Worm (Caenorhabditis elegans) whole organism, L4 larva: ENCODE data around the gene mel-11.

Experiments
- ceh-28 ChIP-seq: fragments of 150-350 bp; optimal IDR thresholded peaks from 2 replicates; lab custom pipeline; 2014; ENCODE audit warnings: missing biosample characterization, missing genetic modification reagents, missing genetic modification characterization
- ces-1 ChIP-seq: fragments of 150-350 bp; sonication (generic microtip); optimal IDR thresholded peaks from 4 replicates; lab custom pipeline; 2014; ENCODE audit warnings: missing biosample characterization, missing genetic modification reagents, missing genetic modification characterization
- fkh-10 ChIP-seq: fragments of 150-350 bp; optimal IDR thresholded peaks from 2 replicates; lab custom pipeline; 2014; ENCODE audit warnings: missing biosample characterization, missing genetic modification reagents, missing genetic modification characterization
- fos-1 ChIP-seq: fragments of 150-350 bp; optimal IDR thresholded peaks from 2 replicates; lab custom pipeline; 2014; ENCODE audit warnings: missing biosample characterization, missing genetic modification characterization
- lin-15B ChIP-seq: fragments of 150-350 bp; sonication (generic microtip); optimal IDR thresholded peaks from 3 replicates; lab custom pipeline; 2014; ENCODE audit warnings: missing biosample characterization, missing genetic modification characterization
- lin-39 ChIP-seq: fragments of 150-350 bp; optimal IDR thresholded peaks from 2 replicates; lab custom pipeline; 2014; ENCODE audit warnings: missing biosample characterization, missing genetic modification reagents, missing genetic modification characterization
- nhr-6 ChIP-seq: fragments of 150-350 bp; optimal IDR thresholded peaks from 2 replicates; lab custom pipeline; 2014; ENCODE audit warnings: missing biosample characterization, missing genetic modification characterization
- set-16 ChIP-seq: fragments of 200-800 bp; sonication (Bioruptor generic); IDR thresholded peaks from 2 replicates; pipeline ENCODE4 v1.3.6; 2022; ENCODE audit warnings: missing genetic modification reagents, missing genetic modification characterization, missing compliant biosample characterization
- snpc-4 ChIP-seq: fragments of 150-350 bp; optimal IDR thresholded peaks from 2 replicates; lab custom pipeline; 2014; ENCODE audit warnings: missing biosample characterization, missing genetic modification characterization
- unc-62 ChIP-seq, 3 experiments: fragments of 150-350 bp in 1 of 3; sonication (generic microtip); optimal IDR thresholded peaks in 2 of 3; peaks in 1 of 3; 1 replicate in 1 of 3; 2 replicates in 2 of 3; lab custom pipeline; 2014 to 2017; ENCODE audit warnings: missing biosample characterization in 3 of 3, missing genetic modification characterization in 3 of 3, missing genetic modification reagents in 3 of 3, missing genotype in 1 of 3
- ztf-11 ChIP-seq: fragments of 150-350 bp; optimal IDR thresholded peaks from 2 replicates; lab custom pipeline; 2014; ENCODE audit warnings: missing biosample characterization, missing genetic modification characterization

DNA sequence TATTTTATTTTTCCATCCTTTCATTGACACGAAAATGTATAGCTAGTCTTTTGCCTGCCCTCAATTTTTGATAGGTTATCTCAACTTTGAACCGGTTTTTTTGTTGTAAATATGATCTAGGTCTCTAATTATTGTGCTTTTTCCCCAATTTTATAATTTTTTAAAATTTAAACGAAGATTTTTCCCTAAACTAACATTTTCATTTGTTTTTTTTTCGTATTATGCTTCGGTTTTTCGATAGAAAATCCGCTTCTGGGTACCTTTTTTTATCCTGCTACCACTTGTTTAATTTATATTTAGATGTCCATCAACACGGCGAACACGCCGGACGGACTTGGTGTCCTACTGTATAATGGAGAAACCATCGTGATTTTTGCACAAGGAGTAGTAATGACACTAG lies 28.9 kb upstream of the mel-11 start, which contains the start of gene wbp-2:
- TF ChIP-seq unc-62 (GFP tag; optimal IDR thresholded peaks at IDR 0.05 in 1 of 2; lab: Kevin White, UChicago) = no peak
- TF ChIP-seq unc-62 (tag; optimal IDR thresholded peaks at IDR 0.05; lab: Kevin White, UChicago) = no peak
- TF ChIP-seq ces-1 (GFP tag; lab: Kevin White, UChicago) = no peak
- no peak for TF ChIP-seq set-16 (GFP tag; lab: Robert Waterston, UW)
- TF ChIP-seq lin-39 (tag; lab: Kevin White, UChicago) = no peak
- no peak for TF ChIP-seq nhr-6
- no peak for TF ChIP-seq ztf-11
- no peak for TF ChIP-seq fos-1 (tag; lab: Kevin White, UChicago)
- TF ChIP-seq lin-15B (tag; lab: Kevin White, UChicago) = no peak
- no peak for TF ChIP-seq ceh-28 (tag; lab: Kevin White, UChicago)
- TF ChIP-seq snpc-4 (tag; lab: Kevin White, UChicago) = no peak
- TF ChIP-seq fkh-10 (GFP tag; lab: Kevin White, UChicago) = no peak
